Worm (Caenorhabditis elegans): ENCODE data around the gene T25E12.6.

T25E12.6 gene

DNA sequence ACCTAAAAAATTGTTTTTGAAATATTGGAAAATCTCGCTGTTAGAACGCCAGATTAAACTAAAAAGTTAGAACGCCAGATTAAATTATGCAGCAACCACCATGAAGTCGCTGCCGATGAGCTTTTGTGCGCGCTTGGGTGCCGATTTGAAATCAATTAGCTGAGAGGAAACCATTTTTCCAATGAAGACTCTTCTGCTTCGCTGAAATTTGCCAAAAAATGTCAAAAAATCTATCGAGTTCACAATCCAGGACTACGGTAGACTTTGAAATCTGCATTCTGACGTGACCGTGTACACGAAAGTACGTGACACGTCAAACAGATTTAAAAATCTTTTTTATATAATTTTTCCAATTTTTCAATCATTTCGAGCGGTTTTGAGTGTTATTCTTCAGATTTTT lies 46.7 kb downstream of the T25E12.6 start, which contains the start of gene immt-2:
TSS of gene immt-2 (plus strand) at position 301 of the 400 bp plus-strand sequence.
- TF ChIP-seq C34F6.9 (tag; optimal IDR thresholded peaks at IDR 0.05) = no peak

- TF ChIP-seq nhr-23 (tag; optimal IDR thresholded peaks at IDR 0.05) (no peak), fos-1 (tag; optimal IDR thresholded peaks at IDR 0.05) (no peak), unc-55 (GFP tag; optimal IDR thresholded peaks at IDR 0.05) (no peak), unc-62 (GFP tag; optimal IDR thresholded peaks at IDR 0.05) (no peak), F13H6.1 (tag; optimal IDR thresholded peaks at IDR 0.05) (no peak), R02D3.7 (tag; optimal IDR thresholded peaks at IDR 0.05) (no peak), egl-27 (tag; optimal IDR thresholded peaks at IDR 0.05) (no peak), blmp-1 (tag; optimal IDR thresholded peaks at IDR 0.05; ENCODE audit: insufficient read depth) (no peak), mab-5 (tag; optimal IDR thresholded peaks at IDR 0.05) (no peak), nhr-11 (tag; optimal IDR thresholded peaks at IDR 0.05) (no peak), lin-11 (tag; optimal IDR thresholded peaks at IDR 0.05) (no peak), ztf-1 (GFP tag; conservative IDR thresholded peaks at IDR 0.05) (no peak)
These were observed 50.5 kb downstream of the T25E12.6 start for ce11 chrV:16792717-16793116.

DNA sequence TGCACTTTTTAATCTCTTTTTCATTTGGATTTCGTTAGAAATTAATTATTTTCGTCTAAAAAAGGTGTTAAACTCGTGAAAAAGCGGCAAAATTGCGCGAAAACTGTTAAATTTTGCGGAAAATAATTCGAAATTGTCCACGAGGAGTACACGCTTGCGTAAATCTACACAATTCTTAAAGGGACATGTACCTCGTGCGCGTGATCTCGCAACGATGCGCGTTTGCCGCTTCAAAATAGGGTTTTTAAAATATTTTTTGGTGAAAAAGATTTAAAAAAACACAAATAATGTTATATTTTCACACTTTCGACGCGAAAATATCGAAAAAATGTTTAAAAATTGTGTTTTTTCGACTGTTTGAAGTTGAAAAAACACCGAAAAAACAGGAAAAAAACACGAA lies 51.1 kb downstream of the T25E12.6 start:
- TF ChIP-seq ama-1 (optimal IDR thresholded peaks at IDR 0.05) (no peak), egl-27 (tag; optimal IDR thresholded peaks at IDR 0.05) (no peak), fos-1 (tag; optimal IDR thresholded peaks at IDR 0.05) (no peak), aly-2 (tag; optimal IDR thresholded peaks at IDR 0.05) (no peak), unc-62 (GFP tag; optimal IDR thresholded peaks at IDR 0.05) (no peak)

DNA sequence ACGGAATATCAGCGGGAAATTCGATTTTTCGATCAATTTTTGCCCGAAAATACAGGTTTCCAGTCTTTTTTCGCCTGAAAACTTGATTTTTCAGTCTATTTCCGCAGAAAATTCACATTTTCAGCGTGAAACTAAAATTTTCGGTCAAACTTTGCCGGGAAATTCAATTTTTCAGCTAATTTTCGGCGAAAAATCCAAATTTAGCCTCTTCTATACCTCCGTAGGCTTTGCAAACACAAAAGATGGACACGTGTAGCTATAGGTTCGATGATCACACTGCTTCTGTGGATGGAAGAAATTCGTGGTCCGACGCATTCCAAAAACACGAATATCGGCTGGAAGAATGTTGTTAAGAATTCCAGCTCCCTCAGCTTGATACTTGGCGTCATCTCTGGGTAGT lies 51.9 kb downstream of the T25E12.6 start:
- TF ChIP-seq ama-1 (optimal IDR thresholded peaks at IDR 0.05) (no peak), nhr-6 (tag; optimal IDR thresholded peaks at IDR 0.05) (no peak), egl-27 (tag; optimal IDR thresholded peaks at IDR 0.05) (no peak), lsy-2 (tag; optimal IDR thresholded peaks at IDR 0.05) (no peak), unc-62 (GFP tag; optimal IDR thresholded peaks at IDR 0.05) (no peak), nhr-12 (tag; optimal IDR thresholded peaks at IDR 0.05) (no peak), nhr-77 (tag; optimal IDR thresholded peaks at IDR 0.05) (no peak), nhr-11 (tag; optimal IDR thresholded peaks at IDR 0.05) (no peak), skn-1 (tag; optimal IDR thresholded peaks at IDR 0.05) (no peak), lin-39 (tag; optimal IDR thresholded peaks at IDR 0.05) (no peak), crh-2 (tag; optimal IDR thresholded peaks at IDR 0.05) (no peak), nhr-25 (tag; optimal IDR thresholded peaks at IDR 0.05) (no peak), mab-5 (tag; optimal IDR thresholded peaks at IDR 0.05) (no peak)
